Worm (Caenorhabditis elegans) whole organism, dauer: ENCODE data around the gene Y81B9A.1.
"Not testable (repeated sequence)": the region's sequence is repeated elsewhere in the genome, so short reads cannot be mapped to it uniquely, and the experiment has no call there.

Experiments used
- unc-62 ChIP-seq: sonication (generic microtip); optimal IDR thresholded peaks from 2 replicates; lab custom pipeline; 2017; ENCODE audit warnings: missing biosample characterization, missing genetic modification reagents, missing genetic modification characterization

Gene Y81B9A.1

DNA sequence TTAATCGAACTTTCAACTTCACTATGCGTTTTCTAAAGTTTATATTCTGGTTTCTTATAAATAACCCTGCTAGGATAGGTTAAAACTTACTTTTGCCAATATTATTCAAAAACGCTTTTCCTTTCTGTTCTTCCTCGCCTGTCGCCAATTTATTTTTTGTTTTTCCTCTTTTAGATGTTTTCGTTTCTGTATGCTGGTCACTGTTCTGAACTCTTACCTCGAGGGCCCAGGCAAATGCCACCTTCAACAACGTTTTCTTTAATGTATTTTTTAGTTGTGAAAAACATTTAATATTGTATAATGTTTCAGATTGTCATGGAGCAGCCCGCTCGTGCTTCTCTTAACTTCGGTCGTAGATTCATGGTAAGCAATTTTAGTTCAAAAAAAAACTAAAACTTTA, 10.1 kb upstream of the Y81B9A.1 start, which contains the start of gene Y81B9A.3:
Gene Y81B9A.3 (plus strand): TSS at position 301 of the 400 bp plus-strand sequence.
- TF ChIP-seq unc-62 (GFP tag; lab: Kevin White, UChicago) = no peak

DNA sequence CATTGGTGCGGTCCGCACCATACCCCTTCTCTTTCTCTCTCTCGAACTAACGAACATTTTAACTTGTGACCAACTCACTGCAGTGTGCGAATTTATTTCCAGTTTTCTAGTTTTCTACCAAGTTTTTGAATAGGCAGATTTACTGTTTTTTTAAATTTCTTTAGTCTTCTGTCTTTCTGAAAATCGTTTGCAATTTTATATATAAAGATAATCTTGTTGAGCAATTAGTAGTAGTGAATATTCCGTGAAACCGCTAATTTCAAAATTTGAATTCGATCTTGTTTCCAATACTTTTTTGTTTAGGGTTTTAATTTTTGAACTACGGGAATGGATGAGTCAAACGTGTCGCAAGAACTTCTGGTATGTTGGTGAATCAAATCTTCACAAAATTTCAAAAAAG, 8.4 kb upstream of the Y81B9A.1 start, which contains the start of gene Y81B9A.2:
Gene Y81B9A.2 (plus strand): TSS at position 301 of the 400 bp plus-strand sequence.
- TF ChIP-seq unc-62 (GFP tag; lab: Kevin White, UChicago) = no peak

ce11 chrX:9194081-9194480, 1.8 kb downstream of the Y81B9A.1 start:
- no peak for TF ChIP-seq unc-62 (GFP tag; lab: Kevin White, UChicago)

ce11 chrX:9195375-9196098, 3.3 kb downstream of the Y81B9A.1 start:
- TF ChIP-seq unc-62 (GFP tag; lab: Kevin White, UChicago) = no peak

DNA sequence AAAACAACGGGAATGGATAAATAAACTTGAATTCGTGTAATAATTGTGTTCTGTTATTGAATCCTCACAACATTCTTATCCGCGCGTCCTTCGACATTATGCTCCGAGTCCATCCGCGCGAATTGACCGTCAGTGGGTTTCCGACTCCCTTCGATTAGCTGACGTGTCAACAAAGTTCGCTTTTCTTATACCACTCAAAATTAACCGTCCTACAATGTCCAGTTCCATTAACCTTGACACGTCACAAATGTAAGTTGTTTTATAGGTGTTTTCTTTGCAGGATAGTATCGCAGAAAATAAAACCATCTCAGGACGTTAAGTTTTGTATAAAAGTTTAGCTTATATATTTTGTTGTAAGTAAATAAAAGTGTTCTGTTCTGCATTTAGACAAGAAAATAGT, 11.2 kb downstream of the Y81B9A.1 start, which contains the start of gene crb-3:
Gene crb-3 (plus strand): TSS at position 301 of the 400 bp plus-strand sequence.
- not testable (repeated sequence) for TF ChIP-seq unc-62 (GFP tag; lab: Kevin White, UChicago)

DNA sequence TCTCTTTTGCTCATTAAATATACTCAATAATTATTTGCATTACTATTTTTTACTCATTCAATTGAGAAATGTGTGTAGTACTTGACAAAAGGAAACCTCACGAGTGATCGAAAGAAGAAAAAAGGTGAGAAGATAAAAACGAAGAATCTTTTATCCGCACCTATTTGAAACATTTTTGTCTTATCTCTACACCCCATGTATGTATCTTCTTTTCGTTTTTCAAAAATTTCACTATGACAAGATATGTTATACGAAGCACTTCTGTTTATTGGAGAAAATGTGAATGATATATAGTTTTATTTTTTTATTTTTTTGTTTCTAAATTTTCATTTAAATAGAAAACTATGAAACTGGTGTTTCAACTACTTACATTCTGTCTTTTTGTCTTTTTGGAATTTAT, 12.7 kb downstream of the Y81B9A.1 start:
- no peak for TF ChIP-seq unc-62 (GFP tag; lab: Kevin White, UChicago)

- TF ChIP-seq unc-62 (GFP tag; lab: Kevin White, UChicago) = no peak
Observed at ce11 chrX:9206731-9207130, 14.5 kb downstream of the Y81B9A.1 start.

DNA sequence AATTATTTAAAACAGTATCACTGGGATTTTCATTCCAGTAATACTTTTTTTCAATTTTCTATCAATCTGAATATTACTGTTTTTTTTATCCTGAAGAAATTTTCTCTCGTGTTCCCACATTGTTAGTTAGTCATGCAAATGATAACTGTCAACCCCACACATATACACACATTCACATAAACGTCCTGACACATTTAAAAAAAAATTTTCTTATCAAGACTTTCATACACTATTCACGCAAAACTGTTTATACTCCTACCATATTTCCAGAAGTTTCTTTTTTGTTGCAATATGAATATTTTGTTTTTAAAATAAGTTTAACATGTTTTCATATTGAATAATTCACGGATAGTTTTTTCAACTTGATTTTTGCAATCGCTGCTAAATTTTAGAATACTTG, 16.2 kb downstream of the Y81B9A.1 start:
- no peak for TF ChIP-seq unc-62 (GFP tag; lab: Kevin White, UChicago)

DNA sequence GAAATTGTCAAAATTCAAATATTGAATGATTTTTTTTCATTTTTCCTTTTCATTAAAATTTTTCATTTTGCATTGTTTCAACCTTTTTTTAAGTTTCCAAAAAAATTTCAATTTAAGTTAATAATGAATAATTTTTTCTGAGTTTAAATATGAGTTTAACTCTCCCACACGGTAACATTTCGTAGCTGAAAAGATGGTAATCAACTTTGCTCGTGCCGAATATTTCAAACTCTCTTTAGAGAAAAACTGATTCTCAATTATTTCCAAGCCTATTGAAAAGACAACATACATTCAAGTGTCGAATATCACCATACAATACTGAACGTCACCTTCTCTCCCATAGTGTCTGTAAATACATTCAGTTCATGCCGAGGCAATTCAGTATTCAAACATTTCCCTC, 16.7 kb downstream of the Y81B9A.1 start:
- no peak for TF ChIP-seq unc-62 (GFP tag; lab: Kevin White, UChicago)

ce11 chrX:9210086-9210485, 17.8 kb downstream of the Y81B9A.1 start:
- TF ChIP-seq unc-62 (GFP tag; lab: Kevin White, UChicago) = no peak

DNA sequence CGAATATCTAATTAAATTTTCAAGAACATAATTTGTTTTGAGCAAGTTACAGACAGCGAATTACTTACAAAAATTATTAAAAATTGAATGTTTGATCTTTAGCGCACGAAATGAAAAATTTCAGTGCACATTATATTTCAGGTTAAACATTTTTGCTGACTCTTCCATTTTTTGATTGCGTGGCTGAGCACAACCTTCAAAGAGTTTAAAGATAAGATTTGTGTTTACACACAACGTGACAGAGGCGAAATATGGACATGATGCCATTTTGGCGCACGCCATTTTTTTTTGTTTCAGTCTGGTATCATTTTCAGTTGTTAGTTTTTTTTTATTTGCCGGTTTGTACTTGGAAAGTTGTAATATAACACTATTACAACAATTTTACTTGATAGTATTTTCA, 20.4 kb downstream of the Y81B9A.1 start:
- no peak for TF ChIP-seq unc-62 (GFP tag; lab: Kevin White, UChicago)

DNA sequence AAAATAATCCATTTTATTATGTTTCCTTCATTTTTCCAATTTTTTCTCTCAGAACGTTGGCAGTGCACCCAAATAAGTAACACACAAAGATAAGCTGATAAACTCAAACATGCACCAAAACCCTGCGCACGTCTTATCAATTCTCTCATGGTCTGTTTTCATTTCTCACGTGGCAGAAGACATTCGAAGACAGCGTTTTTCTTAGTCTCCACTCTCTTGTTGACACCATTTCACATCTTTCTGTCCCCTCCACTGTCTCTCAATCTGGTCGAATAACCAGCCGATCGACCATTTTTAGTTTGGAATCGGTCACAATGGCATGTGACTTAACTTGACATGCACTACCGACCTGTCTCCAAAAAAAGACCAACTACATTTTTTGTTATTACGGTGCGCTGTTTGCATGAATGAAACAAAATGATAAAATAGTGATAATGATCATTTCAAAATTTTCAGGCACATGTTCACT, 21.7 kb downstream of the Y81B9A.1 start, which contains the start of gene C35B8.3:
Gene C35B8.3 (plus strand): TSS at position 51 of the 469 bp plus-strand sequence.
- no peak for TF ChIP-seq unc-62 (GFP tag; lab: Kevin White, UChicago)

ce11 chrX:9225273-9225672, 33.0 kb downstream of the Y81B9A.1 start:
- no peak for TF ChIP-seq unc-62 (GFP tag; lab: Kevin White, UChicago)

- TF ChIP-seq unc-62 (GFP tag; lab: Kevin White, UChicago) = no peak
Observed at ce11 chrX:9226904-9227303, 34.7 kb downstream of the Y81B9A.1 start.

ce11 chrX:9228441-9228840, 36.2 kb downstream of the Y81B9A.1 start:
- TF ChIP-seq unc-62 (GFP tag; lab: Kevin White, UChicago) = no peak

ce11 chrX:9230322-9230721, 38.1 kb downstream of the Y81B9A.1 start:
- TF ChIP-seq unc-62 (GFP tag; lab: Kevin White, UChicago) = no peak

- no peak for TF ChIP-seq unc-62 (GFP tag; lab: Kevin White, UChicago)
Observed at ce11 chrX:9231556-9231955, 39.3 kb downstream of the Y81B9A.1 start.
